Worm (Caenorhabditis elegans) whole organism, L3 larva: ENCODE measurements around the gene T07A5.7.

Experiments used
- nhr-76 ChIP-seq: fragments of 150-350 bp; sonication (generic microtip); optimal IDR thresholded peaks from 5 replicates; lab custom pipeline; 2014; ENCODE audit warnings: missing biosample characterization, missing genetic modification characterization
- unc-62 ChIP-seq: fragments of 150-350 bp; sonication (generic microtip); optimal IDR thresholded peaks from 4 replicates; lab custom pipeline; 2014; ENCODE audit warnings: missing biosample characterization, missing genetic modification reagents, missing genetic modification characterization

- TF ChIP-seq nhr-76 (tag; lab: Kevin White, UChicago) (no peak), unc-62 (GFP tag; lab: Kevin White, UChicago) (no peak)
Measured at ce11 chrIII:10261682-10262081, 49.2 kb downstream of the T07A5.7 start, which contains the start of gene bbs-5.
